Worm (Caenorhabditis elegans) whole organism, L1 larva: ENCODE measurements around the gene srt-43.

Experiments used
- ama-1 ChIP-seq: fragments of 150-350 bp; optimal IDR thresholded peaks from 2 replicates; lab custom pipeline; 2014
- ceh-82 ChIP-seq, 3 experiments: fragments of 150-350 bp in 1 of 3; sonication (generic microtip) in 2 of 3; optimal IDR thresholded peaks; 2 replicates each; lab custom pipeline; 2014 to 2017; ENCODE audit warnings: missing biosample characterization in 3 of 3, missing genetic modification characterization in 3 of 3
- dpl-1 ChIP-seq, 3 experiments: fragments of 150-350 bp in 2 of 3; sonication (generic microtip) in 1 of 3; optimal IDR thresholded peaks; 2 replicates each; lab custom pipeline; 2014 to 2017; ENCODE audit warnings: missing biosample characterization in 3 of 3, missing genetic modification characterization in 3 of 3, missing genetic modification reagents in 3 of 3
- fkh-10 ChIP-seq: sonication (generic microtip); optimal IDR thresholded peaks from 2 replicates; lab custom pipeline; 2017; ENCODE audit warnings: missing biosample characterization, missing genetic modification reagents, missing genetic modification characterization
- lin-13 ChIP-seq: fragments of 150-350 bp; optimal IDR thresholded peaks from 2 replicates; lab custom pipeline; 2014; ENCODE audit warnings: missing biosample characterization, missing genetic modification reagents, missing genetic modification characterization
- lin-15B ChIP-seq: fragments of 150-350 bp; sonication (generic microtip); optimal IDR thresholded peaks from 3 replicates; lab custom pipeline; 2014; ENCODE audit warnings: missing biosample characterization, missing genetic modification characterization
- lsy-2 ChIP-seq, 2 experiments: fragments of 150-350 bp; optimal IDR thresholded peaks; 2 replicates each; lab custom pipeline; 2014; ENCODE audit warnings: missing biosample characterization in 2 of 2, missing genetic modification characterization in 2 of 2
- nhr-11 ChIP-seq: fragments of 150-350 bp; optimal IDR thresholded peaks from 2 replicates; lab custom pipeline; 2014; ENCODE audit warnings: missing biosample characterization, missing genetic modification characterization
- nhr-76 ChIP-seq: sonication (generic microtip); optimal IDR thresholded peaks from 2 replicates; lab custom pipeline; 2017; ENCODE audit warnings: missing biosample characterization, missing genetic modification characterization
- snpc-4 ChIP-seq: fragments of 150-350 bp; optimal IDR thresholded peaks from 2 replicates; lab custom pipeline; 2014; ENCODE audit warnings: missing biosample characterization, missing genetic modification characterization
- snu-23 ChIP-seq: sonication (generic microtip); optimal IDR thresholded peaks from 2 replicates; lab custom pipeline; 2016; ENCODE audit warnings: missing genetic modification characterization, missing compliant biosample characterization
- ztf-4 ChIP-seq: fragments of 150-350 bp; optimal IDR thresholded peaks from 2 replicates; lab custom pipeline; 2014; ENCODE audit warnings: missing biosample characterization, missing genetic modification characterization

- TF ChIP-seq ceh-82 (tag; optimal IDR thresholded peaks at IDR 0.05; lab: Kevin White, UChicago) (no peak), snpc-4 (tag; lab: Kevin White, UChicago) (no peak), ama-1 (no peak), fkh-10 (GFP tag; lab: Kevin White, UChicago) (no peak), lsy-2 (tag; optimal IDR thresholded peaks at IDR 0.05; lab: Kevin White, UChicago) (no peak), snu-23 (GFP tag; lab: Kevin White, UChicago) (no peak), lin-13 (GFP tag; lab: Kevin White, UChicago) (no peak), dpl-1 (GFP tag; optimal IDR thresholded peaks at IDR 0.05; lab: Kevin White, UChicago) (no peak), nhr-11 (no peak), ztf-4 (tag; lab: Kevin White, UChicago) (no peak), lin-15B (no peak), nhr-76 (no peak)
Measured at ce11 chrV:12815386-12815785, 46.3 kb downstream of the srt-43 start.
